Worm (Caenorhabditis elegans) whole organism, early embryonic: ENCODE data around the gene ruvb-1.

ENCODE experiments used
- B0310.2 ChIP-seq: sonication (generic microtip); optimal IDR thresholded peaks from 2 replicates; lab custom pipeline; 2016; ENCODE audit warnings: mild to moderate bottlenecking, missing genetic modification characterization, missing compliant biosample characterization
- F13C5.2 ChIP-seq: sonication (generic microtip); optimal IDR thresholded peaks from 2 replicates; lab custom pipeline; 2017; ENCODE audit warnings: mild to moderate bottlenecking, missing genetic modification characterization, inconsistent platforms, missing compliant biosample characterization
- aly-1 ChIP-seq: sonication (generic microtip); optimal IDR thresholded peaks from 2 replicates; lab custom pipeline; 2016; ENCODE audit warnings: missing genetic modification characterization, missing compliant biosample characterization
- ama-1 ChIP-seq: fragments of 150-350 bp; optimal IDR thresholded peaks from 2 replicates; lab custom pipeline; 2014
- ceh-13 ChIP-seq: fragments of 200-800 bp; sonication (Bioruptor generic); optimal IDR thresholded peaks from 2 replicates; lab custom pipeline; 2018; ENCODE audit warnings: mild to moderate bottlenecking, missing genetic modification characterization, missing compliant biosample characterization
- ceh-36 ChIP-seq: sonication (generic microtip); optimal IDR thresholded peaks from 2 replicates; lab custom pipeline; 2016; ENCODE audit warnings: missing genetic modification characterization, inconsistent platforms, missing compliant biosample characterization
- ets-7 ChIP-seq: sonication (generic microtip); optimal IDR thresholded peaks from 2 replicates; lab custom pipeline; 2016; ENCODE audit warnings: missing genotype, missing genetic modification characterization, missing compliant biosample characterization
- flt-1 ChIP-seq: fragments of 200-800 bp; sonication (Bioruptor generic); IDR thresholded peaks from 2 replicates; pipeline ENCODE4 v1.3.6; 2022; ENCODE audit warnings: missing genetic modification characterization, missing compliant biosample characterization
- hmbx-1 ChIP-seq: sonication (generic microtip); optimal IDR thresholded peaks from 2 replicates; lab custom pipeline; 2016; ENCODE audit warnings: mild to moderate bottlenecking, missing genetic modification characterization, missing compliant biosample characterization
- hmg-4 ChIP-seq: fragments of 200-800 bp; sonication (Bioruptor generic); optimal IDR thresholded peaks from 2 replicates; lab custom pipeline; 2018; ENCODE audit warnings: mild to moderate bottlenecking, missing genetic modification characterization, missing compliant biosample characterization
- hnd-1 ChIP-seq: sonication (generic microtip); optimal IDR thresholded peaks from 2 replicates; lab custom pipeline; 2016; ENCODE audit warnings: missing genetic modification characterization, missing compliant biosample characterization
- pes-1 ChIP-seq: fragments of 200-800 bp; sonication (Bioruptor generic); IDR thresholded peaks from 2 replicates; pipeline ENCODE4 v1.3.6; 2022; ENCODE audit warnings: missing genetic modification reagents, missing genetic modification characterization, missing compliant biosample characterization
- scrt-1 ChIP-seq: fragments of 200-800 bp; sonication (Bioruptor generic); IDR thresholded peaks from 2 replicates; pipeline ENCODE4 v1.3.6; 2022; ENCODE audit warnings: missing genetic modification characterization, missing compliant biosample characterization
- sea-1 ChIP-seq: fragments of 200-800 bp; sonication (Bioruptor generic); conservative IDR thresholded peaks from 2 replicates; pipeline ENCODE4 v1.3.6; 2022; ENCODE audit warnings: missing genetic modification characterization, missing compliant biosample characterization
- tbx-11 ChIP-seq: fragments of 200-800 bp; sonication (Bioruptor generic); IDR thresholded peaks from 2 replicates; pipeline ENCODE4 v1.3.6; 2022; ENCODE audit warnings: missing genetic modification characterization, missing compliant biosample characterization
- tbx-37 ChIP-seq: fragments of 200-800 bp; sonication (Bioruptor generic); conservative IDR thresholded peaks from 2 replicates; pipeline ENCODE4 v1.3.6; 2022; ENCODE audit warnings: missing genetic modification reagents, missing genetic modification characterization, missing compliant biosample characterization
- tra-4 ChIP-seq: sonication (generic microtip); optimal IDR thresholded peaks from 2 replicates; lab custom pipeline; 2017; ENCODE audit warnings: missing genetic modification characterization, missing compliant biosample characterization

ruvb-1 gene

ce11 chrV:9980731-9981483 is at the start of gene ruvb-1, which contains the start of gene tofu-1:
TSS of gene ruvb-1 (minus strand) at chrV:9980802.
TSS of gene tofu-1 (plus strand) at chrV:9981147.
- TF ChIP-seq F13C5.2: peak; percentile 21
- peak; percentile 39 for TF ChIP-seq ceh-36
- TF ChIP-seq tbx-37 (GFP tag; lab: Robert Waterston, UW): peak; percentile 31; the same call in 1 of the 2 replicates
- TF ChIP-seq sea-1 (GFP tag; lab: Robert Waterston, UW): 0 out of 2 replicates have a peak, but pooled peaks have one; percentile 46

- TF ChIP-seq B0310.2 (tag; lab: Kevin White, UChicago): no peak
- TF ChIP-seq tra-4: no peak
- TF ChIP-seq flt-1: no peak
- TF ChIP-seq tbx-37 (GFP tag; lab: Robert Waterston, UW): no peak
- TF ChIP-seq hmbx-1 (tag; lab: Kevin White, UChicago): no peak
- no peak for TF ChIP-seq hnd-1 (tag; lab: Kevin White, UChicago)
- TF ChIP-seq hmg-4: no peak
- TF ChIP-seq ets-7 (tag; lab: Kevin White, UChicago): no peak
- no peak for TF ChIP-seq ama-1 (lab: Kevin White, UChicago)
- no peak for TF ChIP-seq pes-1 (GFP tag; lab: Robert Waterston, UW)
- no peak for TF ChIP-seq tbx-11 (GFP tag; lab: Robert Waterston, UW)
- no peak for TF ChIP-seq aly-1
- no peak for TF ChIP-seq sea-1 (GFP tag; lab: Robert Waterston, UW)
Measured at ce11 chrV:10023062-10023536, 42.5 kb upstream of the ruvb-1 start.

ce11 chrV:10019934-10020333 is 39.3 kb upstream of the ruvb-1 start:
- TF ChIP-seq tbx-11 (GFP tag; lab: Robert Waterston, UW) (no peak), ets-7 (tag; lab: Kevin White, UChicago) (no peak), ceh-36 (no peak), pes-1 (GFP tag; lab: Robert Waterston, UW) (no peak), B0310.2 (tag; lab: Kevin White, UChicago) (no peak), tra-4 (no peak), ama-1 (lab: Kevin White, UChicago) (no peak), aly-1 (no peak), hnd-1 (tag; lab: Kevin White, UChicago) (no peak)

- TF ChIP-seq F13C5.2 (no peak), ceh-36 (no peak)
Measured at ce11 chrV:10019083-10019624, 38.6 kb upstream of the ruvb-1 start.

- TF ChIP-seq hmbx-1 (tag; lab: Kevin White, UChicago) (no peak), hnd-1 (tag; lab: Kevin White, UChicago) (no peak), F13C5.2 (no peak), ceh-13 (GFP tag; lab: Kevin White, UChicago) (no peak), tbx-37 (GFP tag; lab: Robert Waterston, UW) (no peak)
Measured at ce11 chrV:10018291-10018690, 37.7 kb upstream of the ruvb-1 start.

- TF ChIP-seq scrt-1 (GFP tag; lab: Robert Waterston, UW) (no peak), hmbx-1 (tag; lab: Kevin White, UChicago) (no peak), ceh-13 (GFP tag; lab: Kevin White, UChicago) (no peak), hnd-1 (tag; lab: Kevin White, UChicago) (no peak), ets-7 (tag; lab: Kevin White, UChicago) (no peak), flt-1 (no peak)
Measured at ce11 chrV:10012639-10013038, 32.0 kb upstream of the ruvb-1 start.

- TF ChIP-seq tra-4: no peak
- no peak for TF ChIP-seq flt-1
- TF ChIP-seq hnd-1 (tag; lab: Kevin White, UChicago): no peak
- TF ChIP-seq aly-1: no peak
- TF ChIP-seq ceh-36: no peak
- no peak for TF ChIP-seq F13C5.2
- no peak for TF ChIP-seq tbx-11 (GFP tag; lab: Robert Waterston, UW)
- TF ChIP-seq tbx-37 (GFP tag; lab: Robert Waterston, UW): no peak
- no peak for TF ChIP-seq scrt-1 (GFP tag; lab: Robert Waterston, UW)
- no peak for TF ChIP-seq pes-1 (GFP tag; lab: Robert Waterston, UW)
- TF ChIP-seq ama-1 (lab: Kevin White, UChicago): no peak
- TF ChIP-seq sea-1 (GFP tag; lab: Robert Waterston, UW): no peak
- TF ChIP-seq ets-7 (tag; lab: Kevin White, UChicago): no peak
- TF ChIP-seq hmbx-1 (tag; lab: Kevin White, UChicago): no peak
Measured at ce11 chrV:10011623-10012022, 31.0 kb upstream of the ruvb-1 start, which contains the start of gene lea-1. TSS of gene lea-1 (plus strand) at chrV:10011923.

ce11 chrV:10007484-10007883 is 26.9 kb upstream of the ruvb-1 start:
- no peak for TF ChIP-seq ceh-13 (GFP tag; lab: Kevin White, UChicago)
- no peak for TF ChIP-seq tra-4
- no peak for TF ChIP-seq pes-1 (GFP tag; lab: Robert Waterston, UW)
- no peak for TF ChIP-seq ets-7 (tag; lab: Kevin White, UChicago)
- TF ChIP-seq flt-1: no peak
- TF ChIP-seq tbx-37 (GFP tag; lab: Robert Waterston, UW): no peak
- TF ChIP-seq F13C5.2: no peak
- no peak for TF ChIP-seq hmg-4
- TF ChIP-seq tbx-11 (GFP tag; lab: Robert Waterston, UW): no peak
- no peak for TF ChIP-seq aly-1
- TF ChIP-seq hnd-1 (tag; lab: Kevin White, UChicago): no peak
- TF ChIP-seq sea-1 (GFP tag; lab: Robert Waterston, UW): no peak
- TF ChIP-seq B0310.2 (tag; lab: Kevin White, UChicago): no peak
- no peak for TF ChIP-seq ceh-36
- no peak for TF ChIP-seq hmbx-1 (tag; lab: Kevin White, UChicago)
- no peak for TF ChIP-seq scrt-1 (GFP tag; lab: Robert Waterston, UW)
- TF ChIP-seq ama-1 (lab: Kevin White, UChicago): no peak
